Fruit fly (Drosophila melanogaster): ENCODE data around the gene trh.

DNA sequence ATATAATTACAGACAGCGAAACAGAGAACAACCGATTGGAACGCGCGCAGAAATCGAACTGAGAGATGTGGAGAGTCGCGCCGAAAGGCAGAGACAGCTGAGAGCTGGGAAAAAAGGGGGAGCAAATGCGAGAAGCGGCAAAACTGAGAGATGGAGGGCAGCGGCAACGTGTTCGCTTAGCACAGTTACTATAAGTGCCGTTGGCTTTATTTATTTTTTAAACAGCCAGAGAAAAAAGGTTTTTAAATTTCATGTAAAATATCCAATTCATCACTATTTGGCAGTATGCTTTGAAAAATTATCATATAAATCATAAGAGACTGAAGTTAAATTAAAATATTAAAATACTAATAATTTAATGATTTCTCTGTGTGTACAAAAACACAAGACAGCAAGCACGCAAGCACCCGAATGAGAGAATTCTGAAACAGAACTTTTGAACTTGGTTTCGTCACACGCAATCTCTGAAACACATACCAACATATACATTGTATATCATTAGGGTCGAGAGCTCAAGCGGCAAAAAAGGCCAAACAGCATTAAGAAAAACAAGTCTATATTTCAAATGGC lies 48.7 kb upstream of the trh start:
- TF ChIP-seq Hr78 (GFP tag; optimal IDR thresholded peaks at IDR 0.05), result peak in 1 of 2 experiments; percentile 61
- TF ChIP-seq az2 (GFP tag; optimal IDR thresholded peaks at IDR 0.05), result peak; percentile 56
- peak; percentile 74 for TF ChIP-seq MBD-R2 (GFP tag; IDR thresholded peaks at IDR 0.05)
- no peak for TF ChIP-seq dmrt11E (tag; optimal IDR thresholded peaks at IDR 0.05)
- TF ChIP-seq CG3995 (GFP tag; optimal IDR thresholded peaks at IDR 0.05), result peak; percentile 14
- TF ChIP-seq sqz (GFP tag; optimal IDR thresholded peaks at IDR 0.05), result no peak
- TF ChIP-seq CoRest (tag; optimal IDR thresholded peaks at IDR 0.05), result peak; percentile 83
- no peak for TF ChIP-seq Atf3 (GFP tag; optimal IDR thresholded peaks at IDR 0.05)
